Worm (Caenorhabditis elegans): ENCODE results near the gene srd-70.
A peak's percentile ranks its signal among the peaks of the same experiment; 100 is the strongest.

Gene srd-70

DNA sequence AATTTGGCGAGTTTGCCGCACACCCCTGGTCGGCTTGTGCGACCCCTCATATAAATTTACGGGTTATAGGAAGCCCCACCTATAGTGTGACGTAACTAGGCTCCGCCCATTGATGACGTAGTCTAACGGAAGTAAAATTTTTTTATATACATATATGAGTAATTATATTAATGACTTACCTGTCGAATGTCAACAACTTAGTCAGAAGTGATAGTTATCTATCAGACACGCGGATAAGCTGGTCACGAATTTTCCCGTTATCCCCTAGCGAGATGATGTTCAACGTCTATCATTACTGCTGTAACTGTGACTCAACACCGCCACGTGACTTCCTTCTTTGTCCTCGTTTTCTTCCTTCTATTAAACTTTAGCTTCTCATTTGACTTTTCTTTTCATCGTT lies at the start of gene srd-70:
TSS of gene srd-70 (plus strand) at position 301 of the 400 bp plus-strand sequence.
- no peak for TF ChIP-seq unc-62 (GFP tag; optimal IDR thresholded peaks at IDR 0.05)
- no peak for TF ChIP-seq B0261.1 (tag; optimal IDR thresholded peaks at IDR 0.05)

DNA sequence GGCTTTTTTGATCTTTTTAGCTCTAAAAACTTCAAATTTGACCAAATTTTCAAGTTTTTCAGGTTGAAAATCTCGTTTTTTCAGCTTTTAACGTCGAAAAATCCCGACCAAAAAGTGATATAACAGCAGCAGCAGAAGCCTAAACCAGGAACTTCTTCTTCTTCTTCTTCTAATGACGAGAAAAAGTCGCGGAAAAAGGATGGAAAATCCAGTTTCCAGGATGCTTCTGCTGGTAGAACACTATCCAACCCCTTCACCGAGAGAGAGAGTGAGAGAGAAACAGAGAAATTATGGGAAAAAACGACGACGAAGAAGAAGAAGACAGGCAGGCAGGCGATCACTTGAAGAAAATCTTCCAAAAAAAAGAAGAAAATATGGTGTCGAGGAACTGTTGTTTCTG lies 47.1 kb upstream of the srd-70 start:
- TF ChIP-seq zfh-2 (GFP tag; conservative IDR thresholded peaks at IDR 0.05) (no peak), let-607 (tag; optimal IDR thresholded peaks at IDR 0.05) (no peak), nhr-80 (tag; optimal IDR thresholded peaks at IDR 0.05) (no peak), bed-2 (GFP tag; IDR thresholded peaks at IDR 0.05) (no peak), ztf-26 (tag; optimal IDR thresholded peaks at IDR 0.05) (no peak), F39B2.1 (GFP tag; IDR thresholded peaks at IDR 0.05) (no peak), cebp-1 (GFP tag; IDR thresholded peaks at IDR 0.05) (no peak), cebp-1 (tag; optimal IDR thresholded peaks at IDR 0.05) (no peak)

DNA sequence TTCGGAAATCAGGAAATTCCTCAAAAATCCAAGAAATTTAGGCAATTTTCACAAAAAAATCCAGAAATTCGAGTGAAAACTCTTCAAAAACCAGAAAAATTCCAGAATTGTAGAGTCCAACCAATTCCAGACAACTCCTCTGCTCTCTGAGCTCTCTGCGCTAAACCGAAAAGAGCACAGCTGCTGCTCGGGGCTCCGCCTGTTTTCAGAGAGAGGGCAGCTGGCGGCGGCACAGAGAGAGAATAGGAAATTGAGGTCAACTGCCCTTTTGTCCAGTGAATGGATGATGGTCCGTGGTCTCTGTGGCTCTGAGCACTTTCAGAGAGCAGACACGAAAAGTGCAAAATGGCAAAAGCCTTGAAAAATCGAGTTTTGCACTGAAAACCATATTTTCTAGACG lies 44.9 kb upstream of the srd-70 start:
- TF ChIP-seq let-607 (tag; optimal IDR thresholded peaks at IDR 0.05) (no peak), egrh-3 (GFP tag; IDR thresholded peaks at IDR 0.05) (no peak), unc-62 (GFP tag; optimal IDR thresholded peaks at IDR 0.05) (no peak), tbp1 (GFP tag; optimal IDR thresholded peaks at IDR 0.05) (no peak)

DNA sequence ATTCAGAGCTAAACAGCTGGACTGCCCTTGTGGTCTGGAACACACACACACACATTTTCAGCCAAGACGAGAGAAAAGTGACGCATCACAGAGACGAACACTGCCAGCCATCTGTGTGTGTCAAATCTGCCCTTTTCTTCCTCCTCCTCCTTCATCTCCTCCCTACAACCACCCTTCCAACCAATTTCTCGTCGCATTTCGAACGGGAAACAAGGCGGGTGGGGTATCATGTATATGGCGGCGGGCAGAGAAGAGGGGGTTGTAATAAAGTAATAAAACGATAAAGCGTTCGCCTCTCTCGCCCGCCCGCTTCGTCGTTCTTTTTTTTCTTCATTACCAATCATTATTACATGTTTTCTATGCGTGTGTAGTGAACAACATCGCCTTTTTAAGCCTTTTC lies 43.6 kb upstream of the srd-70 start:
- TF ChIP-seq sea-2 (GFP tag; IDR thresholded peaks at IDR 0.05) (0 out of 2 replicates have a peak, but pooled peaks have one; percentile 38), dox-1 (GFP tag; IDR thresholded peaks at IDR 0.05) (peak; percentile 38; the same call in 1 of the 2 replicates), zfh-2 (GFP tag; conservative IDR thresholded peaks at IDR 0.05) (peak; percentile 68), cebp-1 (GFP tag; IDR thresholded peaks at IDR 0.05) (no peak), cebp-1 (tag; optimal IDR thresholded peaks at IDR 0.05) (peak; percentile 31), akir-1 (GFP tag; optimal IDR thresholded peaks at IDR 0.05) (no peak), mxl-1 (tag; optimal IDR thresholded peaks at IDR 0.05) (no peak), ets-4 (GFP tag; optimal IDR thresholded peaks at IDR 0.05) (peak; percentile 7), ceh-27 (GFP tag; optimal IDR thresholded peaks at IDR 0.05) (peak; percentile 19), nfya-1 (tag; optimal IDR thresholded peaks at IDR 0.05; ENCODE audit: borderline replicate concordance, insufficient read depth) (no peak), B0035.1 (tag; optimal IDR thresholded peaks at IDR 0.05) (no peak)

DNA sequence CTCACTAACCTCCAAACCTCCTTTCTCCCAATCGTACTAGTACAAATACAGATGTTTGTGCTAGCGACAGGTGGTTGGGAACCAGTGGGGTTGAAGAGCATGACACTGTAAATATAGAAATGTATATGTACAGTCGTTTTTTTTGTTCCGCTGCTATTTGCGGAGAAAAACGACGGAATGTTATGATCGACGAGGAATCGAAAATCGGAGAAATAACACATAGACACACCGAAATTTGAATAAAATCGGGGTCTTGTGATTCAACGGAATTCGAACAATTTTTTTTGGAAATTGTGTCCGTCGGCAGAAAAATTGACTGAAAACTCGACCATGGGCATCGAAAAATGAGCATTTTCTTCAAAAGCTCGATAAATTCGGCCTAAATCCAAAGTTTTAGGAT lies 42.3 kb upstream of the srd-70 start, which contains the start of gene F53H2.3:
TSS of gene F53H2.3 (minus strand) at position 101 of the 400 bp plus-strand sequence.
- TF ChIP-seq pha-4 (tag; optimal IDR thresholded peaks at IDR 0.05) (no peak), mcd-1 (GFP tag; IDR thresholded peaks at IDR 0.05) (no peak), F39B2.1 (GFP tag; IDR thresholded peaks at IDR 0.05) (no peak), K11D2.4 (GFP tag; IDR thresholded peaks at IDR 0.05) (no peak), lag-1 (GFP tag; IDR thresholded peaks at IDR 0.05) (no peak), hlh-12 (tag; optimal IDR thresholded peaks at IDR 0.05) (no peak), snpc-1.3 (tag; optimal IDR thresholded peaks at IDR 0.05; ENCODE audit: insufficient read depth) (no peak), egl-44 (GFP tag; IDR thresholded peaks at IDR 0.05) (no peak), aptf-3 (GFP tag; IDR thresholded peaks at IDR 0.05) (no peak), dox-1 (GFP tag; IDR thresholded peaks at IDR 0.05) (no peak), ZK185.1 (tag; optimal IDR thresholded peaks at IDR 0.05; ENCODE audit: poor library complexity, severe bottlenecking) (no peak), repo-1 (tag; optimal IDR thresholded peaks at IDR 0.05) (no peak), ama-1 (optimal IDR thresholded peaks at IDR 0.05) (no peak), ama-1 (GFP tag; optimal IDR thresholded peaks at IDR 0.05) (no peak), F33H1.4 (GFP tag; IDR thresholded peaks at IDR 0.05) (no peak), ztf-18 (tag; optimal IDR thresholded peaks at IDR 0.05) (no peak), B0035.1 (tag; optimal IDR thresholded peaks at IDR 0.05) (no peak), F57C9.4 (tag; optimal IDR thresholded peaks at IDR 0.05) (no peak), lin-26 (GFP tag; IDR thresholded peaks at IDR 0.05) (no peak), F55B11.4 (tag; optimal IDR thresholded peaks at IDR 0.05; ENCODE audit: borderline replicate concordance, insufficient read depth) (no peak)

Data from whole organism, young adult.